Fruit fly (Drosophila melanogaster) whole organism, larva: ENCODE measurements around the gene Mfap1.

Source experiments
- noc ChIP-seq: fragments of 200-800 bp; sonication (Bioruptor generic); optimal IDR thresholded peaks from 3 replicates; lab custom pipeline; 2019; ENCODE audit warnings: missing biosample characterization, mild to moderate bottlenecking, missing genetic modification characterization, moderate library complexity

Gene Mfap1

dm6 chr3L:1939983-1940504, 824 bp upstream of the Mfap1 start:
- no peak for TF ChIP-seq noc (tag; lab: Kevin White, UChicago)

DNA sequence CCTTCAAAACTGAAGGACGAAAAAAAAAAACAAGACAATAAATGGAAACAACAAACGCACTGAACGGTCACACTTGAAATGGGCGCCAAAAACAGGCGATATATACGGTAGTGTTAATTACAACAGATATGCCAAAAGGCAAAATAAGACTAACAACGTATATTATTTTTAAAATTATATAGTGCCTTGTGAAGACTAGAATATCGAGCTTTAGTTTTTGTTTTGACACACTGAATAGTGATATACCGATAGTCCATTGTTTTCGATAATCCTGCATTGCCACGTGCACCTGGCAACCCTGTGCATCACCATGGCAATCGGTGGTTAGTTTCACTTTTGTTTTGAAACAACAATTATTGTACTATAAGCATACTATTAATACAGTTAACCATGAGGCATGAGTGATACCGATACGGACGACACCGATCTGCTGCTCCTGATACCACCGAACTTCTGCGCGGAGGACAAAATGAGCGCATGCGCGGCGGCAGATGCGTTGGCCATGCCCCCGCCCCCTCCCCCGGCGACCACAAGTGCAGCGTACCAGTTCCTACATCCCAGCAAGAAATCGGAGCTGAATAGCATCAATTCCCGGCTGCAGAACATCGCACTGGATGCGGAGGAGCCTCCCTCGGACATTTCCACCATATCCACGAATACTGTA, 6.7 kb downstream of the Mfap1 start, which contains the start of the genes mu2 and Cnb:
mu2 (minus strand) TSS at position 13 of the 664 bp plus-strand sequence.
Cnb (plus strand) TSS at position 103 of the 664 bp plus-strand sequence.
- TF ChIP-seq noc (tag; lab: Kevin White, UChicago) = no peak

- no peak for TF ChIP-seq noc (tag; lab: Kevin White, UChicago)
These were observed 22.1 kb downstream of the Mfap1 start, which contains the start of gene SCOT for dm6 chr3L:1962964-1963363. Gene SCOT, plus strand, starts transcription at chr3L:1963143.

DNA sequence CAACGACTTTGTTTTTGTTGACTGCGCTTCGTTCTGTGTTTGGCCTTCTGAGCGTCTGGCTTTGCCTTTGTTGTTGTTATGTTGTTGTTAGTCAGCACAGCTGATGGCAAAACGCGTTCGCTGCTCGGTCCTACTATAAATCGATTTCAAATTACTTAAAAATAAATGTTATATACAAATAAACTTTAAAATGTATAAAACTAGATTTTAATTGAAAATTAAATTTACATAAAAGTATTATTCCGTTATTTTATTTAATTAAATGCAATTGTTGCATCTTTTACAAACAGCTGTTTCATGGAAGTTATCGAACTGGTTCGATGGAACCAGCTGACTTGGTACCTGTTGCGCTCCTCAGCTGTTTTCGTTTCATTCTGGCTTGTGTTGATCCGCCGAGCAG, 23.2 kb downstream of the Mfap1 start, which contains the start of gene mv:
mv (minus strand) TSS at position 80 of the 400 bp plus-strand sequence.
- no peak for TF ChIP-seq noc (tag; lab: Kevin White, UChicago)

DNA sequence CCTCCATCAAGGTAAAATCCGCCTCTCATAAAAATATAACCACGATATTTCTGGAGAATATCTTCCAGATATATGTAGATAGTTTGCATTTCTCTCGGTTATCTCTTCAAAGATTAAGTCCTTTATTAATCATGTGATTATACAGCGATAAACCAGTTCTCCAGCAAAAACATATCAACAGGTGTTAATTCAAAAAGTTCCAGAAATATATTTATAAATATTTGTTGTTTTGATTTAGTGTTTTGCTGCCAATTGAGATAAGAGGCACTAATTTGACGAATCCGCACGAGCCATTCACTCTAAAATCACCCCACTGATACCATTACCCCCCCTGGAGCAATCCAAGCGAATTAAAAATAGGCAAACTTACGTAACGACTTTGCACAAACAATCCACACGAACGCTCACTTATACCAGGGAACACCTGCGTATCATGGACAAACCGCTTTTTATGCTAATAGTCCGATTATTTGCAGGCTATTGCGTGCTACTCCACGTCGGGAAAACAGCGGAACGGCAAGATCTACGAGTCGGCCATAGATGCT, 23.8 kb downstream of the Mfap1 start:
- peak; percentile 40 for TF ChIP-seq noc (tag; lab: Kevin White, UChicago)

DNA sequence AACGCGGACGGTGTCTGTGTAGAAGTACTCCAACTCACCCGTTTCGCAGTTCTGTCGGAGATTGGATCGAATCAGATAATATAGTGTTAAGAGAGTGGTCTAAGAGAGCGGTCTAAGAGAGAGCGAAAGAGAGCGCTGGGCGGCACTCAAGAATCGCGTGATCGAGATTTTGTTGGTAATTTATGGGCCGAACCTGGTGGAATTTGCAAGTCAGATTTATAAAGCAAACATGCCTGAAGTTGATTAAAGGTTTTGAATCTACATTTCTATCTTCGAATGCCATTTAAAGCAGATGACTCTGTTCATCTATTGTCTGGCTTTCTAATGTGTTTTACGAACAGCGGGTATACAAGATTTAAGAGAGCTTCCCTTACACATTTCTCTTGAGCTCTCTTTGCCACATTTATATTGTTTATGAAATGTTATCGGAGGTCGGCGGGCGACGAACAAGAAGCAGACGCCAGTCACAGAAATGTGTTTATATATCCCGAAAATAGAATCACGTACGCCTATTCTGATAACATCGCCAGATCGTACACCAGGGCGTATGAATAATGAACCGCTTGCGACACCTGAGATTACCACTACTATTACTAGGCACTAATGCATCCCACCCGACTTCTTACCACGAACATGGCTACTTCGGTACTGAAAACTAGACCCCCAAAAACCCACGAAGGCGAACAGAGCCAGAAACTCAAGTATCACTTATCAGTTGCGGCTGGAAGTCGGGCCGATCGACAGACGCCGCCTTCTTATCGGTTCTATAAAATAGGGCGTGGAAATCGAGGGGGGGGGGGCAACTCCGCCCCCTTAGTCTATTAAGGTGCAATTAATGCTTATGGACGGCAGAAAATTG, 26.8 kb downstream of the Mfap1 start:
- TF ChIP-seq noc (tag; lab: Kevin White, UChicago) = peak; percentile 77

- TF ChIP-seq noc (tag; lab: Kevin White, UChicago) = no peak
These were observed 27.5 kb downstream of the Mfap1 start for dm6 chr3L:1968401-1968800.

- TF ChIP-seq noc (tag; lab: Kevin White, UChicago) = no peak
These were observed 28.0 kb downstream of the Mfap1 start for dm6 chr3L:1968805-1969378.

DNA sequence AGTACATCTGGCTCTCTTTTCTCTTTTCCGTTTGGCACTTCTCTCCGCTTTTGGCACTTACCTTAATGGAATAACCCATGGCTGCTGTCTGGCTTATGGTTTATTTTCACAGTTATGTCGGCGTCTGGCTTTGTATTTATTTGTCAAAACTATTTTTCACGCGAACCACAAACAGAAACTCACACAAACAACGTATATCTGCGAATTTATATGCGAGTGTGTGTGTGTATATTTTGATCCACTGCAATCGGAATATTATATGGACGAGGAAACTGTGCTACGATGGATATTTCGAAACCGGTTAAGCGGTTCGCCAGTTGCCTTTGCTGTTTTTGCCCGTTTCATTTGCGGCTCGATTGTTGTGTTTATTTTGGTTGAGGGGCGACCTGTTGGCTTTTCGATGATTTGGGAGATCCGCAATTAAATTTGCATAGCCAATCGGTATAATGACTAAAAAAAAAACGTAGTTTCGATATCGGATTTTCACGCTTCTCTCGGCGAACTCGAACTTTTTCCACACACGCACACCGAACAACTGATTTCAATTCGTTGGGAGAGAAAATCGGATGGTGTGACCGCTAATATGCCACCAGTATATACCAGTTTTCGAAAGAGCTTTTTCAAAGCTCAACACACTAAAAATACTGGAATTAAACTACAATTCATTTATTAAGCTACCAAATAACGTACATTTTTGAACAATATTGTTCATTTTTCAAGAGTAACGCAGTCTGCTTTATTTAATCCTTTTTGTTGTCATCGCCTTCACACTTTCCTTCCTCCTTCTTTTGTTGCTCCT, 28.9 kb downstream of the Mfap1 start, which contains the start of gene CG1927:
CG1927 (minus strand) TSS at position 541 of the 799 bp plus-strand sequence.
- no peak for TF ChIP-seq noc (tag; lab: Kevin White, UChicago)

dm6 chr3L:1971103-1971742, 30.4 kb downstream of the Mfap1 start, which contains the start of the genes CG11815 and acs:
Gene CG11815, minus strand, starts transcription at chr3L:1971200.
Gene acs, plus strand, starts transcription at chr3L:1971638.
- TF ChIP-seq noc (tag; lab: Kevin White, UChicago) = no peak

dm6 chr3L:1976760-1977159, 35.9 kb downstream of the Mfap1 start:
- TF ChIP-seq noc (tag; lab: Kevin White, UChicago) = no peak

DNA sequence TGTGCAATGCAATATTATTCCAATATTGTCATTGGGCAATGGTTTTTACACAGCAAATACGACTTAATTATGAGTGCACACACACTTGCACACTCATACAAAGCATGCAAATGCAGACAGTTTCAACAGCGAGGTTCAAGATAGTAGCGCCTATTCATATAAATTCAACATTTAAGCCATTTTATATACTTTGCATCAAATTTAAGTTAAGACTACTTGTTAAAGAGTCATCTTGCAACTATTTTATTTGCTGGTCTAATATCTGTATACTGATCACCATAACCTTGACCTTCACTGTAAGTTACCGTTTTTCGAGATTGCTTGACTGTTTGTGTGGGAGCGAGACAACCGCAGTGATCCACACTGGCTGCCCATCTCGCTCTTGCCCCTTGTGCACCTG, 44.5 kb downstream of the Mfap1 start:
- no peak for TF ChIP-seq noc (tag; lab: Kevin White, UChicago)
